Worm (Caenorhabditis elegans): Measurements from ENCODE around the gene ttbk-3.

Gene ttbk-3

DNA sequence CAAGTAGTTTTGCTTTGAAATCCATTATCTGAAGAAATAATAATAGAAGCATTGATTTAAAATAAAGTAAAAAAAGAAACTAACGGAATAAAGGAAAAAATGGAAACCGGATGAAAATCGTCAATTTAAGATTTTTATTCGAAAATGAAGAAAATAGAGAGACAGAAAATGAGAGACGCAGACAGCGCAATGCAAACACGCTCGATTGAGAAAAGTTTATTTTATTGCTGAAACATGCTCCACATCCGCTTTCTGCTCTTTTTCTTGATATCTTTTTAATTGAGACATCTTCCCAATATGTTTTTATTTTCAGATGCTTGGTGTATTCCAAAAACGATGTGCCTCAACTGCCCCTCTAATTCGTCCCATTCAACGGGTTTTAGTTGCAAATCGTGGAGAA, 5.5 kb downstream of the ttbk-3 start, which contains the start of the genes prp-18 and mccc-1:
TSS of gene prp-18 (minus strand) at position 127 of the 400 bp plus-strand sequence.
TSS of gene mccc-1 (plus strand) at position 314 of the 400 bp plus-strand sequence.
- TF ChIP-seq unc-62 (GFP tag; optimal IDR thresholded peaks at IDR 0.05): no peak

DNA sequence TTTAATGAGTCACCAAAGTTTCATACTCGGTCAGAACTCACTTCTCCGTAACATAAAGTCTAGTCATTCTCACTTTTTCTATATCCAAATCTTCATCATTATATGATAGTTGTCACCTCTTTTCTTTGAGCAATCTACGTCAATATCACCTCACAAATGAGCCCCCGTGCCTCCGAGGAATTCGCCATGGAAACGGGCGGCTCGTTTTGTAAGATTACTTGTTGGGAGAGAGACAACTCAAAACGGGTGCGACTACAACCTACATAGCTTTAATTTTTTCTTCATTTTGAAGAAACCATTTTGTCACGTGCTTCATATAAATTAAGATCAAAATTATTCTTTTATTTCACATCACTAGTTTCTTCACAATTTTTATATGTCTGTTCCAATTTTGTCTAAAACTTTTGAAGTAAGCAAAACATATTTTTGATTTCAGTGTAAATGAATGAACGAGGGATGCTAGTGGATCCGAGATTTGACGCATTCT, 10.8 kb downstream of the ttbk-3 start, which contains the start of gene nhr-4:
TSS of gene nhr-4 (plus strand) at position 437 of the 487 bp plus-strand sequence.
- no peak for TF ChIP-seq unc-62 (GFP tag; optimal IDR thresholded peaks at IDR 0.05)

DNA sequence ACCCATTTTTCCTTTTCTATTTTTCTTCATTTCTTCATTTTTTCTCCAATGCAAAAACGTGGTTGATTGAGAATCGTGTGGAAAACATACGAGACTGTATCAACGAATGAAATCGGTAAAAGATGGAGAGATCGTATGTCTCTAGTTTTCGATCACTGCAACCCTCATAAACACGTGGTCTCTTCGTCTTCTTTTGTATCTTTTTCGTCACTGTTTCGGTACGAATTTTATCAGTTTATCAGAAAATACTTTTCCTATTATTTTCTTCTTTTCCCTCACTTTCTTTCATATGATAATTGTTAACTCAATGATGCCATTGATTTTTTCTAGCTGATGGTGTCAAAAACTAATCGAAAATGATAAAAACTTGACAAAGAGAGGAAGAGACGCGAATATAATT, 14.1 kb downstream of the ttbk-3 start:
- no peak for TF ChIP-seq unc-62 (GFP tag; optimal IDR thresholded peaks at IDR 0.05)

DNA sequence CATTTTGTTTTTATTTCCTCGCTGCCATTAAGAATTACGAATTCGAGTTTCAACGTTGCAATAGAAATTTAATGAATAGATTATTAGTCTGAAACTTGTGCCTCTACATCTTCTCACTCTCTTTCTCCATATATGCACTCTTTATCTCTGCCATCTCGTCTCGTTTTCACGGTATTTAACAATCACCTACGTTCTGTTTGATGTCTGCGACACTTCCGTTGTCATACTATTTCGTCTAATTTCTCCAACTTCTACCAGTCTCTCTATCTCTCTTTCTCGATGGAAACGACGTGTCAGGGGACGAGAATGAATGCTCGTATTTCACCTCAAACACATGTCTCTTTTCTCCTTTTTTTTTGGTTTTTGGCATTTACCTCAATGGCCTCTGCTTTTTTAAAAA, 15.9 kb downstream of the ttbk-3 start:
- TF ChIP-seq unc-62 (GFP tag; optimal IDR thresholded peaks at IDR 0.05): no peak

DNA sequence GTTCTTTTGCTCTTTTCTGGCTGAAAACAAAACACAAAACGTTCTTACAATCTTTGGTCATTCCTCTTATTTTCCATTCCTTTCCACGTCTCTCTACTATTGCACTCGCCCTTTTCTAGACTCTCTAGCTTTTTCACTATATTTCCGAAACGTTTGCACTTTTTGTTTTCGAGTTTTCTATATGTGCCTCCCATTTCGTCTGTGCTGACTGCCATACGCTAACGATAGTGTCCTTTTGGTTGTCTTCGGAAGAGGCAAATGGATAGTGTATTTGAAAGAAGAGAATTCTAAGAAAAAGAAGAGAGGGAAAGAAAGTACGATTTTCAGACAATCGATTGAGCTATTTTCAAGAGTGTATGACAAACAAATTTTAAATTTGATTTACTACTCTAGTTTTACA, 17.0 kb downstream of the ttbk-3 start:
- no peak for TF ChIP-seq unc-62 (GFP tag; optimal IDR thresholded peaks at IDR 0.05)

DNA sequence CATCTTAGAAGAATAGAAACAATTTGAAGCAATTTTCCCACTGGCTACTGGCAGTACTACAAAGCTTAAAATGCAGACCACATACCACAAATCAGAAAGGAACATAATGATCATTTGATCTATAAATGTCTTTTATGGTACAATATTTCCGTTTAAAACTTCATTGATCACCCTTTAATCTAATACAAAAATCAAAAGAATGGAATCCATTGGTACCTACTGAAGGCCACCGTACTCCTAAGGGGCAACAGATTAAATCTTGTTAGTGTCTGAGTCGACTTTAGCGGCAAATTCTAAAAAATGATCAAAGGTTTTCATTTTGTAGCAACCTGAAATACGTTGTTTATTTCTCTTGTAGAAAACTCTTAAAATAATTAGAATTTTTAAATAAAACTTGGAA, 17.5 kb downstream of the ttbk-3 start:
- no peak for TF ChIP-seq unc-62 (GFP tag; optimal IDR thresholded peaks at IDR 0.05)

DNA sequence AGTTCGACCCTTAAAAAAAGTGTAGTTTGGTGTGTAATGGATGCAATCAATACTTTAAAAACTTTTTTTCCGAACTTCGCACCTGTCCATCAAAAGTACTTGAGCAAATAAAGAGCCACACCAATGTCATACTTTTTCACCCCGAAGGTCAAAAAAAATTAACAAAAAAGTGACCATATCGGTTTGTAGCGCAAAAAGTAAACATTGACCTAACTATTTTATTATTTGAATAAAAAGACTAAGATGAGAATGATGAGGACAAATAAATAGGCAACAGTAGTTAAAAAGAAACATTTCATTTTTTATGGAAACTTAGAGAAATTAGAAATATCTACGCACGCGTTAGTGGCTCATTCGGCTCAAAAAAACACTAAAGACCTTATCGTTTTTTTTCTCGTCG, 20.4 kb downstream of the ttbk-3 start:
- TF ChIP-seq unc-62 (GFP tag; optimal IDR thresholded peaks at IDR 0.05): no peak

DNA sequence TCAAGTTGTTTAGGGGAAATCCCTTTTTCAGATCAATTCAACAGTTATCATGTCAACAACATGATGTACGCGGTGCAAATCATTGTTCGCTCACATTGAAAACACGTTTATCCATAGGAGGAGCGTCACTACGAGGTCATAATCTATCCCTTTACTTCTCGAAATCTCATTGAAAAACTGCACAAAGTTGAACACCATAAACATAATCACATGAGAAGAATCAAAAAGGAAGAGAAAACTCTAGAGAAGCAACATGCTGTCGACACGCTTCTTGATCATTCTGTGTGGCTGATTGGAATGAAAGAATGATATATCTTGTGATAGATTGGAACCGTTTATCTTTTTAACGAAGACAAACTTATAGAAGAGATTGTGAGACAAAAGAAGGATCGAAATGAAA, 21.8 kb downstream of the ttbk-3 start:
- TF ChIP-seq unc-62 (GFP tag; optimal IDR thresholded peaks at IDR 0.05): no peak

DNA sequence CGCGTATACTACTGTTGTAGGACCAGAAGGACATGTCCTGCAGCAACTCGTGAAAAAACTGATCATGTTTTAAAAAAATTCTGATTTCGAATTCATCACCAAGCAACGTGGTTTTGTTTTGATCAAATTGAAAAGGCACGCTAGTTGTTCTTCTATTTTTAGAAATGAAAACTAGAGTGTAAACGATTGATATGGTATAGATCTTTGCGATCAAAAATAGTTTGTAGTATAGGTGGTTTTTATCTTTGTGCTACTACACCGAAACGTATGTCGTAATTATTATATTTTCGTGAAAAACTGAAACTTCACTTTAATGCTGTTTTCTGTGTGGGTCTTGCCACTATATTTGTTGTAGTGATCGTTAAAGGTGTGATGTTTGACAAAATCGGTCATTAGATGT, 22.9 kb downstream of the ttbk-3 start:
- TF ChIP-seq unc-62 (GFP tag; optimal IDR thresholded peaks at IDR 0.05): no peak

DNA sequence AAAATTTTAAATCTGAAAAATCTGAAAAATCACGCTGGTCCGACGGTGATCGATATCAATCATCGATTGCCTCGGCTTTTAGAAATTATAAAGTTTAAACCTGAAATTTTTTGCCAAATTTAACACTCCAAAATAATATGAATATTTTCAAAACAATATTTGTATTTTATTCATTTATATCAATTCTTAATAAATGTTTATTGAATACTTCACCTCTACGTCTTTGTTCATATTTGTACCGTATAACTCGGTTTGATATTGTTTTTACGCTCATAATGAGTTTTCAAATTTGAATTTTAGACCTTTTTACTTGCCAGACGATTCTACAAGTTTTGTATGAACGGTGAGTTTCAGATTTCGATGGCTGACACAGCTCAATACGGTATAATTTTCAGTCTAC, 25.0 kb downstream of the ttbk-3 start, which contains the start of the genes K07F5.15 and K07F5.22:
TSS of gene K07F5.15 (plus strand) at position 301 of the 400 bp plus-strand sequence.
TSS of gene K07F5.22 (plus strand) at position 301 of the 400 bp plus-strand sequence.
- TF ChIP-seq unc-62 (GFP tag; optimal IDR thresholded peaks at IDR 0.05): no peak

DNA sequence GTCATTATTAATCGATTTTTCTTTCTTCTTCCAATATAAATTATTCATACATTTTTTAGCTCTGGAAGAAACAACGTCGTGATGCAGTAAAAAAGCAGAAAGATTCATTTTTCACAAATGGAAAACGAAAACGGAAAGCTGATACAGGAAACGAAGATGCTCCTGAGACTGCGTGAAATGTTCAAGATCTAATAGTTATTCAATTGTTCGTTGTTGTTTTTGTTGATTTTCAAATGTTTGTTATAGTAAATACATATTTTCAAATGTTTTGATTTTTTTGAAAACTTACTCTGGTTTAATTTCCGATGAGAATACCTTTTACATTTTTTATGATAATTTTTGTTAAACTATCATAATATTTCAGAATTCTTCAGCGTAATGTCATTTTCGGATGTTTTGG, 25.9 kb downstream of the ttbk-3 start, which contains the start of gene K07F5.16:
TSS of gene K07F5.16 (plus strand) at position 301 of the 400 bp plus-strand sequence.
- no peak for TF ChIP-seq unc-62 (GFP tag; optimal IDR thresholded peaks at IDR 0.05)

DNA sequence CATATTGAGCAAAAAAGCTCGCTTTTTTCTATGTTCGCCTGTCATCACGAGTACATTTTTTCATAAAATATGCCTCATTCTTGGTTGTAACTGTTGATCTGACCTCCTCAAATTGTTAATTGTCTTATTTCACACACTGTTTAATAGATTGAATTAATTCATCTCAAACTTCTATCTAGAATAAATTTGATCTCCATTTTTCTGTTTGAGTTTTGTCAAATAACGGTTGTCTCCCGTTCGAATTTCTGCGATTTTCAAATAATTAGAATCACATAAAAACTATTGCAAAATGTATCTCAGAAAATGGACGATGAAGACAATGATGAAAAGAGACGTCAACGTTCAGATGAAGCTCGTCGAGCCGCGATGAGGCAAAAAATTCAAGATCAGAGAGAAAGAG, 27.8 kb downstream of the ttbk-3 start, which contains the start of gene K07F5.14:
TSS of gene K07F5.14 (plus strand) at position 301 of the 400 bp plus-strand sequence.
- no peak for TF ChIP-seq unc-62 (GFP tag; optimal IDR thresholded peaks at IDR 0.05)

DNA sequence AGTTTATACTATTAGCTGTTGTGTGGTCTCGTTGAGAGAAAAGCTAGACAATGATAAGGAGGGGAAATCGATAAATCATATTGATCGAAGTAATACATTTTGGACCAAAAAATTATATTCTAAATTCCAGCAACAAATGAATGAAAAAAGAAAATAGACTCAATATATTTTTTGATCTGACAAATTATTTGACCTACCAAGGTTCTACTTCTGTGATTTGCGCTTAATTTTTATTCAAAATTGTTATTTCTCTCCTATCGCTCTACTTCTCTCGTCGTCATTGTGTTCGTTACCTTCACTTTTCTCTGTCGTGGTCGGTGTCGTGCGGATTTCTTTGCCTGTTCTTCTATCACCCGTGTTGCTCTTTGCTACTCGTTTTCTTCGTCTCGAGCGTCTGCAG, 30.8 kb downstream of the ttbk-3 start:
- TF ChIP-seq unc-62 (GFP tag; optimal IDR thresholded peaks at IDR 0.05): no peak

DNA sequence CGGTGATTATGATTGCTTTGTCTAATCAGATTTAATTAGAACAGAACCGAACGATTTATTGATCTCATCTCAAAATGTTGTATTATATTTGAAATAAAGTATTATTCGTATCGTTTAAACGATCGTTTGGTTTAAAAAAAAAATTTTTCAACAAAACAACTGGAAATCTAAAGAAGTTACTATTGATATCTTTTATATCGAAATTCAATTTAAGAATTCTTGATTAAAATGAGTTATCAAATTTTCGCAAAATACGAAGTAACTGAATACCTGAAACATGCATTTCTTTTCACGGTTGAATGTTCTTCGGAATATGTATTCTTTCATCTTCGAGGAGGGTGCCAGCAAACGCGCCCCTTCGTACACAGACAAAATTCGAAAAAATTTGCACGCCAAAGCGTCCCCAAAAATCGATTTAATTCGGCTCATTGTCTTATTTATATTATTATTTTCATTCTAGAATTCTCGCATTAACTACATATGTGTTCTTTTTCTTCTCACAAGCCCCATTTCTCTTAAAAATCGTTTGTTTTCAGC, 31.7 kb downstream of the ttbk-3 start, which contains the start of gene npp-1:
TSS of gene npp-1 (plus strand) at position 537 of the 537 bp plus-strand sequence.
- no peak for TF ChIP-seq unc-62 (GFP tag; optimal IDR thresholded peaks at IDR 0.05)

DNA sequence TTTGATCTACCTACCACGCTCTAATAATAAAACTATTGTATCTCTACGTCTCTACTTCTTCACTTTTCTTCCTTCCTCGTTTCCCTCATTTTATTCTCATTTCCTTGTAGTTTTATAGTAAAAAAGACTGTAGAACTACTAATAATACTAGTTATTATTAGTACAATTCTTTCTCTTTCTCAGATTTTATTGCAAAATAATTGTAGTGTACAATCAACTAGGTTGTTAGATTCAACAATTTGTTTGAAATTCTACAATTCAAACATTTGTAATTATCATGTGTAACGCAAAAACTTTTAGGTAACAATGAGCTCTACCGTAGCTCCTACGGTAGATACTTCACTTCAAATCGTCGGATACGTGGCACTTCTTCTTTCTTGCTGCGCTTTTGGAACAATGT, 34.0 kb downstream of the ttbk-3 start, which contains the start of gene K07F5.12:
TSS of gene K07F5.12 (plus strand) at position 301 of the 400 bp plus-strand sequence.
- no peak for TF ChIP-seq unc-62 (GFP tag; optimal IDR thresholded peaks at IDR 0.05)

DNA sequence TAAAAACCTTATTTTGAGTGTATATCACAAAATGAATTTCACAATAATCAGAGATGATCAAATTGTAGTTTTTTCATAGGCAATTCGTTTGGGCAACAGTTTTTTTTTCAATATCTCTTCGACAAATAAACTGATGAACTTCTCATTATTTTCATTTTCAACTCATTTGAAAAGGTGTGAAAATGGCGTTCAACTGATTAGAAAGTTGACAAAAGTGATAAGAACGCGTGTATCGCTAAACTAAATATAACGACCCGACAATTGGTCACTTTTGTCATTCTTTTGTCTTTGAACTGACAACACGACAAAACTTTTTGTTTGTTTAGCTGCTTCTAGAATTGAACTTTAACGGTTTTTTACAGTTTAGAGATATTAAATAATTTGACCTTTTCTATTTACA, 34.8 kb downstream of the ttbk-3 start:
- TF ChIP-seq unc-62 (GFP tag; optimal IDR thresholded peaks at IDR 0.05): no peak

DNA sequence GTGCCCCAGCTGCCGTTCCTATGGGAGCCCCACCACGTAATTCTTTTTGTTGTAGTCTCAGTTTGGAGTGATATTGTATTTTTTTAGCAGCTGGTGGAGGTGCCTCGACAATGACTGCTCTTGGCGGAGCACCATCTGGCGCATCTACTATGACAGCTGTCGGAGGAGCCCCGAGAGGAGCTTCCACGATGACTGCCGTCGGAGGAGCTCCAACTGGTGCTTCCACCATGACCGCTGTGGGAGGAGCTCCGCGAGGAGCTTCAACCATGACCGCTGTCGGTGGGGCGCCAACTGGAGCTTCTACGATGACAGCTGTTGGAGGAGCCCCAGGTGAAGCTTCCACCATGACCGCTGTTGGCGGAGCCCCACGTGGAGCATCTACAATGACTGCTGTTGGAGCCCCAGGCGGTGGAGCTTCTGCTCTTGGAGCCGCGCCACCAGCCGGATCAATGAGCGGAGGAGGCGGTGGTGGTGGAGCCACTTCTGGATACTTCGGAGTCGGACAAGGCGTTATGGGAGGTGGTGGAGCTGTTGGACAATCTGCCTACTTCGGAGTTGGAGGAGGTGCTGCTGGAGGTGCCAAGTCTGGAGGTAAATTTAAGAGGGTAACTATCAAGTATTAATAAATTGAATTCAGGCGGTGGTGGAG, 36.8 kb downstream of the ttbk-3 start:
- TF ChIP-seq unc-62 (GFP tag; optimal IDR thresholded peaks at IDR 0.05): no peak

All from whole organism, dauer.